Fruit fly (Drosophila melanogaster): ENCODE data around the gene CG6415.

The CG6415 gene

dm6 chr2L:10684309-10684708 is 19.1 kb upstream of the CG6415 start, which contains the start of gene CG7299:
CG7299 (minus strand) TSS chr2L:10684409.
- no peak for TF ChIP-seq CG11617 (GFP tag; optimal IDR thresholded peaks at IDR 0.05)
- TF ChIP-seq Mnt (GFP tag; optimal IDR thresholded peaks at IDR 0.05) = no peak
- TF ChIP-seq cic (GFP tag; optimal IDR thresholded peaks at IDR 0.05) = no peak
- TF ChIP-seq CG14711 (tag; optimal IDR thresholded peaks at IDR 0.05) = no peak
- TF ChIP-seq cnc (optimal IDR thresholded peaks at IDR 0.05) = no peak
- no peak for TF ChIP-seq CG7045 (GFP tag; optimal IDR thresholded peaks at IDR 0.05)
- TF ChIP-seq pad (GFP tag; optimal IDR thresholded peaks at IDR 0.05) = no peak
- TF ChIP-seq CG1620 (GFP tag; optimal IDR thresholded peaks at IDR 0.05) = no peak
- no peak for TF ChIP-seq CG5204 (GFP tag; optimal IDR thresholded peaks at IDR 0.05)

- TF ChIP-seq CG33017 (tag; optimal IDR thresholded peaks at IDR 0.05) (no peak), toe (GFP tag; optimal IDR thresholded peaks at IDR 0.05) (no peak), bab1 (GFP tag; optimal IDR thresholded peaks at IDR 0.05) (no peak), Crg-1 (GFP tag; optimal IDR thresholded peaks at IDR 0.05) (no peak), cnc (optimal IDR thresholded peaks at IDR 0.05) (no peak), Clk (GFP tag; optimal IDR thresholded peaks at IDR 0.05) (no peak), CG14711 (tag; optimal IDR thresholded peaks at IDR 0.05) (no peak), CG7045 (GFP tag; optimal IDR thresholded peaks at IDR 0.05) (no peak), ovo (GFP tag; optimal IDR thresholded peaks at IDR 0.05) (no peak), Hr96 (GFP tag; optimal IDR thresholded peaks at IDR 0.05) (no peak), CG11617 (GFP tag; optimal IDR thresholded peaks at IDR 0.05) (no peak), tj (GFP tag; optimal IDR thresholded peaks at IDR 0.05) (no peak), Mnt (GFP tag; optimal IDR thresholded peaks at IDR 0.05) (no peak), CG7101 (tag; optimal IDR thresholded peaks at IDR 0.05) (no peak), CG12768 (GFP tag; optimal IDR thresholded peaks at IDR 0.05) (no peak), CG5204 (GFP tag; optimal IDR thresholded peaks at IDR 0.05) (no peak), CG1620 (GFP tag; optimal IDR thresholded peaks at IDR 0.05) (no peak), cic (GFP tag; optimal IDR thresholded peaks at IDR 0.05) (no peak)
These were observed 17.8 kb upstream of the CG6415 start for dm6 chr2L:10685666-10686065.

dm6 chr2L:10687009-10687793 is 16.2 kb upstream of the CG6415 start, which contains the start of gene CG7296:
CG7296 (minus strand) TSS chr2L:10687066.
- no peak for TF ChIP-seq Hr96 (GFP tag; optimal IDR thresholded peaks at IDR 0.05)
- TF ChIP-seq toe (GFP tag; optimal IDR thresholded peaks at IDR 0.05) = no peak
- no peak for TF ChIP-seq CG12768 (GFP tag; optimal IDR thresholded peaks at IDR 0.05)
- no peak for TF ChIP-seq CG14711 (tag; optimal IDR thresholded peaks at IDR 0.05)
- TF ChIP-seq tj (GFP tag; optimal IDR thresholded peaks at IDR 0.05) = no peak
- no peak for TF ChIP-seq cic (GFP tag; optimal IDR thresholded peaks at IDR 0.05)
- no peak for TF ChIP-seq cnc (optimal IDR thresholded peaks at IDR 0.05)
- TF ChIP-seq kay (GFP tag; ENCODE audit: borderline replicate concordance) = no peak
- no peak for TF ChIP-seq pad (GFP tag; optimal IDR thresholded peaks at IDR 0.05)
- TF ChIP-seq Clk (GFP tag; optimal IDR thresholded peaks at IDR 0.05) = no peak
- no peak for TF ChIP-seq CG11617 (GFP tag; optimal IDR thresholded peaks at IDR 0.05)
- TF ChIP-seq CG5204 (GFP tag; optimal IDR thresholded peaks at IDR 0.05) = no peak
- no peak for TF ChIP-seq CG7101 (tag; optimal IDR thresholded peaks at IDR 0.05)
- no peak for TF ChIP-seq ovo (GFP tag; optimal IDR thresholded peaks at IDR 0.05)
- TF ChIP-seq CG7045 (GFP tag; optimal IDR thresholded peaks at IDR 0.05) = no peak

- TF ChIP-seq CG7101 (tag; optimal IDR thresholded peaks at IDR 0.05) = no peak
- TF ChIP-seq CG5204 (GFP tag; optimal IDR thresholded peaks at IDR 0.05) = no peak
- TF ChIP-seq Crg-1 (GFP tag; optimal IDR thresholded peaks at IDR 0.05) = no peak
- TF ChIP-seq CG14711 (tag; optimal IDR thresholded peaks at IDR 0.05) = no peak
These were observed 15.6 kb upstream of the CG6415 start for dm6 chr2L:10687794-10688185.

dm6 chr2L:10688764-10689163 is 14.7 kb upstream of the CG6415 start:
- TF ChIP-seq CG5204 (GFP tag; optimal IDR thresholded peaks at IDR 0.05) (no peak), CG7101 (tag; optimal IDR thresholded peaks at IDR 0.05) (no peak), CG11617 (GFP tag; optimal IDR thresholded peaks at IDR 0.05) (no peak), CG7045 (GFP tag; optimal IDR thresholded peaks at IDR 0.05) (no peak), toe (GFP tag; optimal IDR thresholded peaks at IDR 0.05) (no peak), cic (GFP tag; optimal IDR thresholded peaks at IDR 0.05) (no peak), CG1620 (GFP tag; optimal IDR thresholded peaks at IDR 0.05) (no peak)

dm6 chr2L:10689221-10690034 is 14.0 kb upstream of the CG6415 start, which contains the start of gene CG7294:
CG7294 (minus strand) TSS chr2L:10689271.
- TF ChIP-seq CG12768 (GFP tag; optimal IDR thresholded peaks at IDR 0.05) (no peak), tj (GFP tag; optimal IDR thresholded peaks at IDR 0.05) (no peak), Clk (GFP tag; optimal IDR thresholded peaks at IDR 0.05) (no peak), CG1620 (GFP tag; optimal IDR thresholded peaks at IDR 0.05) (no peak), cnc (optimal IDR thresholded peaks at IDR 0.05) (no peak), Mnt (GFP tag; optimal IDR thresholded peaks at IDR 0.05) (no peak), CG7045 (GFP tag; optimal IDR thresholded peaks at IDR 0.05) (no peak), kay (GFP tag; ENCODE audit: borderline replicate concordance) (no peak), Hr96 (GFP tag; optimal IDR thresholded peaks at IDR 0.05) (no peak)

Data from whole organism, adult.